Fruit fly (Drosophila melanogaster) whole organism: Measurements from ENCODE around the gene CG45218.

Experiments used
- CG8478 ChIP-seq: fragments of >200 bp; optimal IDR thresholded peaks from 2 replicates; lab custom pipeline; 2018; ENCODE audit warnings: inconsistent platforms
- Dll ChIP-seq: fragments of >200 bp; optimal IDR thresholded peaks from 2 replicates; lab custom pipeline; 2017
- EcR ChIP-seq, 2 experiments: fragments of >200 bp; optimal IDR thresholded peaks; 2 replicates each; lab custom pipeline; 2017; ENCODE audit warnings: missing biosample characterization in 2 of 2, missing genetic modification characterization in 2 of 2, missing genetic modification reagents in 2 of 2
- pan ChIP-seq: fragments of >200 bp; optimal IDR thresholded peaks from 2 replicates; lab custom pipeline; 2017
- psq ChIP-seq: fragments of >200 bp; optimal IDR thresholded peaks from 2 replicates; lab custom pipeline; 2017
- usp ChIP-seq: fragments of >200 bp; optimal IDR thresholded peaks from 2 replicates; lab custom pipeline; 2017; ENCODE audit warnings: missing biosample characterization, missing genetic modification characterization, mixed read lengths

Gene CG45218

dm6 chr3R:15268856-15269255, 21.7 kb downstream of the CG45218 start:
- TF ChIP-seq psq (lab: Kevin White, UChicago) (no peak), Dll (lab: Kevin White, UChicago) (no peak), EcR (GFP tag; optimal IDR thresholded peaks at IDR 0.05; lab: Kevin White, UChicago) (no peak), usp (GFP tag; lab: Kevin White, UChicago) (no peak), pan (lab: Kevin White, UChicago) (no peak), CG8478 (lab: Kevin White, UChicago) (no peak)

- TF ChIP-seq usp (GFP tag; lab: Kevin White, UChicago) (no peak), psq (lab: Kevin White, UChicago) (no peak), Dll (lab: Kevin White, UChicago) (no peak), pan (lab: Kevin White, UChicago) (no peak), CG8478 (lab: Kevin White, UChicago) (no peak)
Observed at dm6 chr3R:15268426-15268825, 22.2 kb downstream of the CG45218 start, which contains the start of the genes CG14864 and Zip88E. Gene CG14864 (minus strand): TSS chr3R:15268538. Gene Zip88E (plus strand): TSS chr3R:15268662.

DNA sequence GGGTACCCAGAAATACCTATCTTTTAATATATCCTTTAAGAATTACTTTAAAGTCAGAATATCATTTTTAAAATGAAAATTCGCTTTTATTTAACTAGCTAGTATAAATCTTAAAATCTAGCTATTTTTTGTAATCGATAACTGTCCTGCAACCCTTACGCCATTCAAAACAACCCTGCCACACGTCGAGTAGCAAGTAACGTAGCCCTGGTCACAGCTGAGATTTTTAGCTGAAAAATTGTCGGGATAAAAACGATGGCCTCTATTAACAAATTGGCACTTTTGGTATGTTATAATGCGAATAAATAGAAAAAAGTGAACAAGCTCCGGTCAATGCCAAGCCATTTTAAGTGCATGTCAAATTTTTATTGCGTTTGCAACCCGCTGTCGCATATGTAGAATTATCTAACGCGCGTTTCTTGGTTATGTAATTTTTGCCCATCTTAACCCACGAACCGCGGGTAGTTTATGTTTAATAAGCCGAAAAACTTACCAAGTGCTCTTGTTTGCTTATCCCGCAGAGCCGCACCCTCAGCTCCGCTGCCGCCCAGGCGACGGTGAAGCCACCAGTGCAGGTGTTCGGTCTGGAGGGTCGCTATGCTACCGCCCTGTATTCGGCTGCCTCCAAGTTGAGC, 25.1 kb downstream of the CG45218 start, which contains the start of gene ATPsynO:
Gene ATPsynO, plus strand, starts transcription at position 186 of the 635 bp plus-strand sequence.
- TF ChIP-seq psq (lab: Kevin White, UChicago), result no peak
- no peak for TF ChIP-seq Dll (lab: Kevin White, UChicago)

DNA sequence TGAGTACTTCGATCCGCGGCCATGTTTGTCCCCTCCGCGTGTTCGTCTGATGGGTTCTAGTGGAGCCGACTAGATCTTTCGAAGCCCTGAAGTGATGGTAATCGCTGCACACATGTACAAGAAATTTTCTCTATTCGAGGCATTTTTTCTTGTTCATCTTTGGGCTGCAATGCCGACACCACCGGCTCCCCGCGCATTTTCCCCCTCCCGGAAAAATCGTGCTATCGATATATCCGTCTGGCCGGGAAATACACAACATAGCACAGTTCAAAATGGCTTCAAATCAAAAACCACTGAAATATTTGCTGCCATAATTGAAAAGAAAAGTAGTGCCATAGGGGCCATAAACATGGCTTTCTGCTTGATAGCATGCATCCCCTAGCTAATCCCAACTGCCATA, 26.7 kb downstream of the CG45218 start:
- TF ChIP-seq CG8478 (lab: Kevin White, UChicago) (no peak), psq (lab: Kevin White, UChicago) (no peak), pan (lab: Kevin White, UChicago) (no peak), EcR (GFP tag; optimal IDR thresholded peaks at IDR 0.05; lab: Kevin White, UChicago) (no peak), usp (GFP tag; lab: Kevin White, UChicago) (no peak), Dll (lab: Kevin White, UChicago) (no peak)

- TF ChIP-seq psq (lab: Kevin White, UChicago) (no peak), CG8478 (lab: Kevin White, UChicago) (no peak), usp (GFP tag; lab: Kevin White, UChicago) (no peak), Dll (lab: Kevin White, UChicago) (no peak), pan (lab: Kevin White, UChicago) (no peak), EcR (GFP tag; optimal IDR thresholded peaks at IDR 0.05; lab: Kevin White, UChicago) (no peak)
Observed at dm6 chr3R:15262710-15263672, 27.6 kb downstream of the CG45218 start, which contains the start of the genes eIF2gamma and Set. Gene eIF2gamma (minus strand): TSS chr3R:15263458. Gene Set (plus strand): TSS chr3R:15263552.

dm6 chr3R:15250454-15250853, 40.1 kb downstream of the CG45218 start:
- TF ChIP-seq usp (GFP tag; lab: Kevin White, UChicago) (no peak), Dll (lab: Kevin White, UChicago) (no peak), psq (lab: Kevin White, UChicago) (no peak), pan (lab: Kevin White, UChicago) (no peak), EcR (GFP tag; optimal IDR thresholded peaks at IDR 0.05; lab: Kevin White, UChicago) (no peak), CG8478 (lab: Kevin White, UChicago) (no peak)

DNA sequence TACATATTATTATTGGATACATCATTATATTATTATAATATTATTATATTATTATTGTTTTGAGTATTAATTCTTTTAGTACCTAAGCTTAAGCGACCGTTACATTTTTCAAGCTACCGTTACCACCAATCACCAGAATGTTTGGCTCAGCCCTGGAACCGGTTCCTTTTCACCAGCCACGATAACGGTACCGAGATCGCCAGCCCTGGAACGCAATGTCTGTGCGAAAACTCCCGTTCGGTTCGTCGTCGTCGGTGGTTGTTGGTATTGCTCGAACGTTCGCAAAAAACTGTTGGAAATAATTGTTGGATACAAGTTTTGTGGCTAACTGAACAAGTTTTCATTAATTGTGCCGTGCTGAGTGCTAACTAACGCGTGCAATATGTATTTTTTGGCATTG, 40.9 kb downstream of the CG45218 start, which contains the start of gene CG42404:
Gene CG42404, plus strand, starts transcription at position 360 of the 400 bp plus-strand sequence.
- no peak for TF ChIP-seq CG8478 (lab: Kevin White, UChicago)
- no peak for TF ChIP-seq usp (GFP tag; lab: Kevin White, UChicago)
- no peak for TF ChIP-seq EcR (GFP tag; optimal IDR thresholded peaks at IDR 0.05; lab: Kevin White, UChicago)
- no peak for TF ChIP-seq psq (lab: Kevin White, UChicago)
- no peak for TF ChIP-seq Dll (lab: Kevin White, UChicago)
- TF ChIP-seq pan (lab: Kevin White, UChicago), result no peak

DNA sequence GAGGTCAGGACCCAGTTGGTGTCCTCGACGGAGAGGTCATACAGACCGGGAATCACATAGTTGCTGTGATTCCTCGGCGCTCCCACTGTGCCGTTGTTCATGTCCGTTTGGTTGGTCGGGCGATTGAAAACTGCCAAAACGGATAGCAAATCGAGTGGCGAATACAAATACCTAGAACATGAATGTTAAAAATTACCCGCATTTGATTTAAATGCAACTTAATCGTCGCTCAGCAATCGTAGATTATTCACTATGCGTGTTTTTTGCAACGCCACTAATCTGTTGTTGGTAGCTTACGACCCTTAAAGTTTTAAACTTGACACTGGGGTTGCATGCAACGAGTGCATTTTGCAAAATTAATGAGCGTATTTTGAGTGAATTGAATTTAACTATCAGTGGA, 41.6 kb downstream of the CG45218 start, which contains the start of gene Amt:
Gene Amt, minus strand, starts transcription at position 101 of the 400 bp plus-strand sequence.
- TF ChIP-seq psq (lab: Kevin White, UChicago) (no peak), CG8478 (lab: Kevin White, UChicago) (no peak), pan (lab: Kevin White, UChicago) (no peak), usp (GFP tag; lab: Kevin White, UChicago) (no peak), Dll (lab: Kevin White, UChicago) (no peak), EcR (GFP tag; optimal IDR thresholded peaks at IDR 0.05; lab: Kevin White, UChicago) (no peak)

DNA sequence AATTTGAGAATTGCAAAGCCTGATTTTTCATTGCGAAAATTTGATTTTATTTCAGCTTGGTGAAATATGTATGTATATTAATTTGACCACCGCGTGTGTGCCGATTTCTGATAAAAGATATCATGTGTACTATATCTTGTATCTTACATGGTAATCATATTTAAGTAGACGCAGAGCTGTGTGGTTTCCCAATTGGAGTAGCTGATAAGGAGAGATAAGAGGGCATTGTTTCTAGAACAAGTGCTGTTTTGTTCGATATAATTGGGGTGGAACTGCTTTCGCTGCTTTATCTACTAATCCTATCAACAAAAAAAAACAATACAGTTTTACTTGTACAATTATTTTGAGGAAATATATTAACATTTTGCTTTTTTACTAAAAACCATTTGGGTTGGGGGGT, 44.0 kb downstream of the CG45218 start:
- TF ChIP-seq usp (GFP tag; lab: Kevin White, UChicago) (no peak), CG8478 (lab: Kevin White, UChicago) (no peak), EcR (GFP tag; optimal IDR thresholded peaks at IDR 0.05; lab: Kevin White, UChicago) (no peak), Dll (lab: Kevin White, UChicago) (no peak), psq (lab: Kevin White, UChicago) (no peak), pan (lab: Kevin White, UChicago) (no peak)

- TF ChIP-seq Dll (lab: Kevin White, UChicago) (no peak), CG8478 (lab: Kevin White, UChicago) (peak; percentile 65)
Observed at dm6 chr3R:15243452-15243851, 47.1 kb downstream of the CG45218 start.

- TF ChIP-seq Dll (lab: Kevin White, UChicago) (no peak), psq (lab: Kevin White, UChicago) (no peak), CG8478 (lab: Kevin White, UChicago) (no peak), usp (GFP tag; lab: Kevin White, UChicago) (no peak), EcR (GFP tag; optimal IDR thresholded peaks at IDR 0.05; lab: Kevin White, UChicago) (no peak), pan (lab: Kevin White, UChicago) (no peak)
Observed at dm6 chr3R:15243046-15243356, 47.6 kb downstream of the CG45218 start.
